Worm (Caenorhabditis elegans): ENCODE measurements around the gene ztf-1.

DNA sequence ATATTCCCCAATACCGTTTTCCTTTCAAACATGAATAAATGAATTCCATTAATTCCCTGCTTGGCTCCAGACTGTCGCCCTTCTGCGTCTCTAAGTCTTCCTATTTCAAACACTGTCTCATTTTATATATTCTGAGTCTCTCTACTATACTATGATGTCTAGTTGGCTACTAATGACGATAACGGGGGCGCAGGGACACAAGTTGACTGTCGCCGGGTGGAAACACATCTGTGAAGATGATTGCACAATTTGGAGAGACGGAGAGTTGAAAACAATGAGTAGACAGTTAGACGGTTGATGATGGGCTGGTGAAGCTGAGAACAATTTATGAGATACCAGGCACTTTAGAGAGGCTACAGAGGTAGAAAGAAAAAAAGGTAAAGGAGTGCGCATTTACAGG is 42.7 kb downstream of the ztf-1 start, which contains the start of gene sma-2:
- TF ChIP-seq ceh-16 (tag; optimal IDR thresholded peaks at IDR 0.05), result no peak
- no peak for TF ChIP-seq nhr-77 (tag; optimal IDR thresholded peaks at IDR 0.05)
- TF ChIP-seq lin-39 (tag; optimal IDR thresholded peaks at IDR 0.05), result no peak
- no peak for TF ChIP-seq nhr-28 (tag; optimal IDR thresholded peaks at IDR 0.05)
- peak; percentile 80 for TF ChIP-seq egl-27 (tag; optimal IDR thresholded peaks at IDR 0.05)
- no peak for TF ChIP-seq unc-62 (GFP tag; optimal IDR thresholded peaks at IDR 0.05)
- TF ChIP-seq snpc-4 (tag; optimal IDR thresholded peaks at IDR 0.05), result no peak
- no peak for TF ChIP-seq ama-1 (optimal IDR thresholded peaks at IDR 0.05)
- TF ChIP-seq elt-2 (tag; optimal IDR thresholded peaks at IDR 0.05), result peak; percentile 95
- TF ChIP-seq ztf-4 (tag; optimal IDR thresholded peaks at IDR 0.05), result no peak
- TF ChIP-seq nhr-76 (tag; optimal IDR thresholded peaks at IDR 0.05), result no peak
- TF ChIP-seq aly-2 (tag; optimal IDR thresholded peaks at IDR 0.05), result no peak
- TF ChIP-seq egl-5 (tag; optimal IDR thresholded peaks at IDR 0.05), result no peak
- no peak for TF ChIP-seq R02D3.7 (tag; optimal IDR thresholded peaks at IDR 0.05)
